Worm (Caenorhabditis elegans): ENCODE data around the gene clec-199.

- TF ChIP-seq arid-1 (GFP tag; conservative IDR thresholded peaks at IDR 0.05) (no peak), nhr-76 (tag; optimal IDR thresholded peaks at IDR 0.05) (no peak)
Observed at ce11 chrIV:17399455-17399854, 47.8 kb downstream of the clec-199 start, which contains the start of gene T02D1.4.
